Worm (Caenorhabditis elegans): ENCODE data around the gene T05A8.8.

- TF ChIP-seq unc-62 (GFP tag; optimal IDR thresholded peaks at IDR 0.05) (no peak), unc-130 (GFP tag; optimal IDR thresholded peaks at IDR 0.05) (no peak), nhr-90 (tag; optimal IDR thresholded peaks at IDR 0.05) (no peak)
Measured at ce11 chrII:2709942-2710341, 26.5 kb upstream of the T05A8.8 start, which contains the start of gene T05A8.1.

All from whole organism, young adult.